Worm (Caenorhabditis elegans) whole organism, late embryonic: Measurements from ENCODE around the gene nex-2.

Experiments used
- C08G9.2 ChIP-seq: sonication (generic microtip); optimal IDR thresholded peaks from 2 replicates; lab custom pipeline; 2016; ENCODE audit warnings: mild to moderate bottlenecking, missing genetic modification characterization, moderate library complexity, missing compliant biosample characterization
- C38D4.7 ChIP-seq: fragments of 200-800 bp; sonication (Bioruptor generic); optimal IDR thresholded peaks from 2 replicates; lab custom pipeline; 2018; ENCODE audit warnings: mild to moderate bottlenecking, missing genetic modification characterization, moderate library complexity, missing compliant biosample characterization
- F13H6.1 ChIP-seq: sonication (generic microtip); optimal IDR thresholded peaks from 2 replicates; lab custom pipeline; 2016; ENCODE audit warnings: missing genetic modification characterization, missing compliant biosample characterization
- K09A11.1 ChIP-seq: sonication (generic microtip); optimal IDR thresholded peaks from 2 replicates; lab custom pipeline; 2017; ENCODE audit warnings: antibody characterized with exemption, mild to moderate bottlenecking, missing genetic modification characterization, missing compliant biosample characterization; ENCODE audit not compliant: insufficient read depth
- T23F11.4 ChIP-seq: fragments of 200-800 bp; sonication (Bioruptor generic); optimal IDR thresholded peaks from 2 replicates; lab custom pipeline; 2018; ENCODE audit warnings: mild to moderate bottlenecking, missing genetic modification characterization, missing compliant biosample characterization
- Y22D7AL.16 ChIP-seq: sonication (generic microtip); optimal IDR thresholded peaks from 2 replicates; lab custom pipeline; 2016; ENCODE audit warnings: missing genetic modification characterization, missing compliant biosample characterization
- ceh-14 ChIP-seq: sonication (generic microtip); optimal IDR thresholded peaks from 2 replicates; lab custom pipeline; 2016; ENCODE audit warnings: missing genotype, missing genetic modification characterization, missing compliant biosample characterization
- ceh-18 ChIP-seq: sonication (generic microtip); optimal IDR thresholded peaks from 2 replicates; lab custom pipeline; 2016; ENCODE audit warnings: missing genetic modification characterization, missing compliant biosample characterization
- ceh-19 ChIP-seq: fragments of 200-800 bp; sonication (Bioruptor generic); optimal IDR thresholded peaks from 2 replicates; lab custom pipeline; 2018; ENCODE audit warnings: mild to moderate bottlenecking, missing genetic modification characterization, missing compliant biosample characterization
- ceh-24 ChIP-seq: sonication (generic microtip); optimal IDR thresholded peaks from 2 replicates; lab custom pipeline; 2016; ENCODE audit warnings: mild to moderate bottlenecking, missing genetic modification characterization, missing compliant biosample characterization
- ceh-31 ChIP-seq: sonication (generic microtip); optimal IDR thresholded peaks from 2 replicates; lab custom pipeline; 2016; ENCODE audit warnings: missing genetic modification characterization, missing compliant biosample characterization
- ceh-34 ChIP-seq: sonication (generic microtip); optimal IDR thresholded peaks from 2 replicates; lab custom pipeline; 2016; ENCODE audit warnings: mild to moderate bottlenecking, missing genetic modification characterization, missing compliant biosample characterization
- ceh-45 ChIP-seq: fragments of 200-800 bp; sonication (Bioruptor generic); IDR thresholded peaks from 2 replicates; pipeline ENCODE4 v1.3.6; 2022; ENCODE audit warnings: missing genetic modification reagents, missing genetic modification characterization, missing compliant biosample characterization
- ceh-9 ChIP-seq: sonication (generic microtip); optimal IDR thresholded peaks from 2 replicates; lab custom pipeline; 2016; ENCODE audit warnings: mild to moderate bottlenecking, missing genetic modification characterization, inconsistent platforms, missing compliant biosample characterization
- che-1 ChIP-seq: sonication (generic microtip); optimal IDR thresholded peaks from 2 replicates; lab custom pipeline; 2016; ENCODE audit warnings: mild to moderate bottlenecking, missing genetic modification characterization, missing compliant biosample characterization
- elt-2 ChIP-seq: sonication (generic microtip); optimal IDR thresholded peaks from 2 replicates; lab custom pipeline; 2016; ENCODE audit warnings: missing genetic modification reagents, missing genetic modification characterization, missing compliant biosample characterization
- elt-4 ChIP-seq: sonication (generic microtip); optimal IDR thresholded peaks from 2 replicates; lab custom pipeline; 2016; ENCODE audit warnings: missing genetic modification characterization, missing compliant biosample characterization
- ets-4 ChIP-seq: sonication (generic microtip); optimal IDR thresholded peaks from 2 replicates; lab custom pipeline; 2016; ENCODE audit warnings: missing genetic modification characterization, missing compliant biosample characterization
- gmeb-2 ChIP-seq: sonication (generic microtip); optimal IDR thresholded peaks from 2 replicates; lab custom pipeline; 2016; ENCODE audit warnings: missing genetic modification characterization, inconsistent platforms, missing compliant biosample characterization
- hlh-15 ChIP-seq: sonication (generic microtip); optimal IDR thresholded peaks from 2 replicates; lab custom pipeline; 2016; ENCODE audit warnings: missing genetic modification characterization, missing compliant biosample characterization
- hlh-30 ChIP-seq: sonication (generic microtip); optimal IDR thresholded peaks from 2 replicates; lab custom pipeline; 2017; ENCODE audit warnings: antibody characterized with exemption, missing genetic modification characterization, missing compliant biosample characterization; ENCODE audit not compliant: insufficient read depth
- hlh-6 ChIP-seq: sonication (generic microtip); optimal IDR thresholded peaks from 2 replicates; lab custom pipeline; 2016; ENCODE audit warnings: missing genotype, missing genetic modification characterization, missing compliant biosample characterization
- hlh-8 ChIP-seq: sonication (generic microtip); optimal IDR thresholded peaks from 2 replicates; lab custom pipeline; 2016; ENCODE audit warnings: missing genotype, missing genetic modification characterization, missing compliant biosample characterization
- mec-3 ChIP-seq: sonication (generic microtip); optimal IDR thresholded peaks from 2 replicates; lab custom pipeline; 2016; ENCODE audit warnings: borderline replicate concordance, missing genetic modification characterization, missing compliant biosample characterization
- nfya-1 ChIP-seq: sonication (generic microtip); optimal IDR thresholded peaks from 2 replicates; lab custom pipeline; 2017; ENCODE audit warnings: missing genetic modification characterization, mild to moderate bottlenecking, missing compliant biosample characterization, antibody characterized with exemption, moderate library complexity
- nhr-232 ChIP-seq: sonication (generic microtip); optimal IDR thresholded peaks from 2 replicates; lab custom pipeline; 2016; ENCODE audit warnings: missing genetic modification characterization, missing compliant biosample characterization
- odd-2 ChIP-seq: sonication (generic microtip); optimal IDR thresholded peaks from 2 replicates; lab custom pipeline; 2017; ENCODE audit warnings: antibody characterized with exemption, mild to moderate bottlenecking, missing genetic modification characterization, missing compliant biosample characterization
- pros-1 ChIP-seq: fragments of 150-350 bp; optimal IDR thresholded peaks from 2 replicates; lab custom pipeline; 2014; ENCODE audit warnings: missing biosample characterization, missing genetic modification reagents, missing genetic modification characterization
- rnt-1 ChIP-seq: sonication (generic microtip); optimal IDR thresholded peaks from 2 replicates; lab custom pipeline; 2016; ENCODE audit warnings: missing genetic modification characterization, missing compliant biosample characterization
- sdc-2 ChIP-seq: sonication (generic microtip); optimal IDR thresholded peaks from 2 replicates; lab custom pipeline; 2016; ENCODE audit warnings: missing genotype, missing genetic modification characterization, missing compliant biosample characterization
- sox-2 ChIP-seq: fragments of 200-800 bp; sonication (Bioruptor generic); IDR thresholded peaks from 2 replicates; pipeline ENCODE4 v1.3.6; 2022; ENCODE audit warnings: missing genetic modification reagents, missing genetic modification characterization, missing compliant biosample characterization
- sox-4 ChIP-seq: sonication (generic microtip); optimal IDR thresholded peaks from 2 replicates; lab custom pipeline; 2017; ENCODE audit warnings: mild to moderate bottlenecking, missing genetic modification characterization, inconsistent platforms, missing compliant biosample characterization
- tbx-2 ChIP-seq: sonication (generic microtip); optimal IDR thresholded peaks from 2 replicates; lab custom pipeline; 2016; ENCODE audit warnings: missing genetic modification characterization, missing compliant biosample characterization
- ttx-3 ChIP-seq: sonication (generic microtip); optimal IDR thresholded peaks from 2 replicates; lab custom pipeline; 2016; ENCODE audit warnings: missing genetic modification reagents, missing genetic modification characterization, missing compliant biosample characterization
- unc-42 ChIP-seq: sonication (generic microtip); optimal IDR thresholded peaks from 2 replicates; lab custom pipeline; 2016; ENCODE audit warnings: missing genotype, missing genetic modification characterization, missing compliant biosample characterization
- unc-55 ChIP-seq: sonication (generic microtip); optimal IDR thresholded peaks from 2 replicates; lab custom pipeline; 2017; ENCODE audit warnings: missing biosample characterization, missing genetic modification reagents, missing genetic modification characterization
- zip-5 ChIP-seq: sonication (generic microtip); optimal IDR thresholded peaks from 2 replicates; lab custom pipeline; 2016; ENCODE audit warnings: missing genetic modification characterization, missing compliant biosample characterization
- ztf-16 ChIP-seq: sonication (generic microtip); optimal IDR thresholded peaks from 2 replicates; lab custom pipeline; 2017; ENCODE audit warnings: missing genetic modification characterization, missing compliant biosample characterization

The nex-2 gene

DNA sequence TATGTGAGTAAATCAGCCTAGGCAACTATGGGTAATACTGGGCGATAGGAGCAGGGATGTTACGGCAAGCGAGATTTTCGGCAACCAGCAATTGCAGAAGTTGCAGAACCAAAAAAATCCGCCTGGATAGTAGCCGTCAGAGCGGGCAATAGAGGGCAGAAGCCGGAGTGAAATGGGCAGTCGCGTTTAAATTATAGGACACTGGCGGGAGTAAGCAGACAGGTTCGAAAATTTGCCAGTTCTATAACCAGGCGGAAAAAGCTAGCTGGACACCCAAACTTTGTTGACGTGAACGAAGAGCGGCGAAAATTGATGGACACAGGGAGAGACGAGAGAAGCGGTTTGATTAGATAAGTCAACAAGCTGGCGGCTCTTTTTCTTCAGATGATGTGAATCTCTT lies 29.7 kb upstream of the nex-2 start:
- TF ChIP-seq ceh-18 (tag; lab: Kevin White, UChicago) (no peak), hlh-6 (tag; lab: Kevin White, UChicago) (no peak), hlh-8 (tag; lab: Kevin White, UChicago) (no peak), rnt-1 (tag; lab: Kevin White, UChicago) (no peak), odd-2 (tag; lab: Kevin White, UChicago) (no peak), zip-5 (tag; lab: Kevin White, UChicago) (no peak), gmeb-2 (tag; lab: Kevin White, UChicago) (no peak)

DNA sequence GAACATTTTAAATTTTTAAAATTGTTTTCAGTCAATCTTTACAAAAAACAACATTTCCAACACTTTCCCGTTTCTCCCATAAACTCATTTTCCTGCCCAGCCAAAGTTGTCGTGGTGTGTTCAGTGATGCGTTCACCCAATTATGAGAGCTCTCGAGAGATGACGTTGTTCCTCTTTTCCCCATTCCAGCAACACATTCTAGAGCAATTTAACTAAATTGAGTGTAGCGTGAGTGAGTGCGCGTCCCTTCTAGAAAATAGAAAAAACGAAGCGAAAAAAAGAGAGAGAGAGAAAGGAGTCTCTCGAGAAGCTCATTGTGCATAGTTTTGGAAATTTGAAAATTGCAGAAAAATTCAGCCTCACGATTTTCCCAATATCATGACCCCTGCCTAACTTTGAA lies 28.5 kb upstream of the nex-2 start:
- TF ChIP-seq sdc-2 (no peak), unc-42 (tag; lab: Kevin White, UChicago) (peak; percentile 21)

DNA sequence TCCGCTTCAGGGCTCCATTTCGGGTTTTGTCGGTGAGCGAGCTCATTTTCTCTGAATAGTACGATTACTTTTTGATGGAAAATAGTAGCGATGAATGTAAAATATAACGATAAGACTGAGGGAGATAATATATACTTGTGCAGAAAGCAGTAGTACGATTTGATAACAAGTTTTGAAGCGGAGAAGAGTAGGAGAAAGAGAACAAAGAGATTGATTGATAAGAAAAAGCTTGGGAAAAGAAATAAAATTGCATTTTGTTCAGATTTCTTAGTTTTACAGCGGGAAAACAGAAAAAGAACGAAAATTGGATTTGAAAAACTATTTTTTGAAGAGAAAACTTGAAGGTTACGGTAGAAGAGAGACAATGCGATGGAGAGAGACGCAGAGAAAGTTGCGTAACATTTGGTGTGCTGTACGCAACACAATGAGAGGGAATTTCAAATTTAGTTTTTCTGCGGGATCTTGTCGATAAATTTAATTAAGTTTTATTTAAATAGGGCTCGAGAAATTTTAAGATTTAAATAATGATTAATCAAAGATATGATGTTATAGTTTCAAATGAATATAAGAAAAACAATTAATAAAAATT lies 27.5 kb upstream of the nex-2 start, which contains the start of gene umps-1:
umps-1 (minus strand) TSS at position 51 of the 589 bp plus-strand sequence.
- TF ChIP-seq zip-5 (tag; lab: Kevin White, UChicago) (no peak), elt-2 (tag; lab: Kevin White, UChicago) (peak; percentile 5)
- TF ChIP-seq, all 69 proteins: peak for 1

ce11 chrIII:10355382-10355781 lies 25.2 kb upstream of the nex-2 start, which contains the start of gene spp-1:
Gene spp-1 (minus strand): TSS chrIII:10355668.
- no peak for TF ChIP-seq ceh-31

ce11 chrIII:10354591-10354990 lies 24.4 kb upstream of the nex-2 start:
- no peak for TF ChIP-seq gmeb-2 (tag; lab: Kevin White, UChicago)
- no peak for TF ChIP-seq sox-2
- TF ChIP-seq ttx-3 (tag; lab: Kevin White, UChicago) = no peak
- TF ChIP-seq nhr-232 (tag; lab: Kevin White, UChicago) = no peak
- TF ChIP-seq ets-4 (tag; lab: Kevin White, UChicago) = no peak
- no peak for TF ChIP-seq hlh-15 (tag; lab: Kevin White, UChicago)
- no peak for TF ChIP-seq T23F11.4 (GFP tag; lab: Kevin White, UChicago)
- TF ChIP-seq che-1 (tag; lab: Kevin White, UChicago) = no peak
- no peak for TF ChIP-seq ceh-9 (tag; lab: Kevin White, UChicago)
- TF ChIP-seq odd-2 (tag; lab: Kevin White, UChicago) = no peak

ce11 chrIII:10353423-10353822 lies 23.2 kb upstream of the nex-2 start:
- no peak for TF ChIP-seq zip-5 (tag; lab: Kevin White, UChicago)
- TF ChIP-seq Y22D7AL.16 (tag; lab: Kevin White, UChicago) = no peak
- TF ChIP-seq ceh-34 (tag; lab: Kevin White, UChicago) = no peak
- TF ChIP-seq K09A11.1 (tag; lab: Kevin White, UChicago) = no peak
- TF ChIP-seq che-1 (tag; lab: Kevin White, UChicago) = no peak
- TF ChIP-seq F13H6.1 (tag; lab: Kevin White, UChicago) = no peak
- no peak for TF ChIP-seq elt-4 (tag; lab: Kevin White, UChicago)
- no peak for TF ChIP-seq pros-1 (tag; lab: Kevin White, UChicago)
- TF ChIP-seq ztf-16 (tag; lab: Kevin White, UChicago) = no peak
- TF ChIP-seq sox-4 (tag; lab: Kevin White, UChicago) = no peak

DNA sequence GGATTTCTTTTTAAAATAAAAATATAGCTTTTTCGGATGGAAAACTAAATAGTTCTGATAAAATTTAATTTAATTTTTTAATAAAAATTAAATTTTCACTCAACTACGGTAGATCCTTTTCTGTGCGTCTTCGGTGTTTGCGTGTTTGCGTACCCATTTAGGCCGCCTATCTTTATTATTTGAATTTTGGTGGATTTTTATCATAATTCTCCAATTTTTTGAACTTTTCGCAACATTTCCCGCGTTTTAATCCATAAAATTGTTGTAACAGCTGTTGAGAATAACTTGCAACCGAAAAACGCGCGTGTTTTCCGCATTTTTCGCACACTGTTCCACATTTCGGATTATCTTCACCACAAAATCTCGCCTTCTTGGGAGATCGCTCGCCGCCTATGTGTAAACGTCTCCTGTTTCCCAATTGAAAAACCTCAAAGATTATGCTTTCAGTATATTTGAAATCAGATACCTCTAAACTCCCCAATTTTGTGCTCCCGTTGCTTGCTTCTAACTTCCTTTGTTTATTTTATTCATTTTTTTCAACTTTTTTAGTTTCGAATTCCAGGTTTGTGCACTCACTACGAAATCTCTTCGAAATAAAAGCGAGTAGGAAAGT lies 21.5 kb upstream of the nex-2 start, which contains the start of gene T07C4.3:
T07C4.3 (plus strand) TSS at position 563 of the 613 bp plus-strand sequence.
- TF ChIP-seq nfya-1 (tag; lab: Kevin White, UChicago) (no peak), tbx-2 (tag; lab: Kevin White, UChicago) (no peak), zip-5 (tag; lab: Kevin White, UChicago) (no peak), unc-55 (GFP tag; lab: Kevin White, UChicago) (no peak), ceh-19 (GFP tag; lab: Kevin White, UChicago) (no peak), ceh-18 (tag; lab: Kevin White, UChicago) (no peak), ceh-45 (no peak), C08G9.2 (tag; lab: Kevin White, UChicago) (no peak), elt-2 (tag; lab: Kevin White, UChicago) (no peak), C38D4.7 (GFP tag; lab: Kevin White, UChicago) (no peak), hlh-6 (tag; lab: Kevin White, UChicago) (no peak), sox-2 (no peak), mec-3 (tag; lab: Kevin White, UChicago) (no peak), hlh-30 (no peak), ceh-9 (tag; lab: Kevin White, UChicago) (no peak), ceh-14 (tag; lab: Kevin White, UChicago) (no peak), ceh-24 (no peak)
